Worm (Caenorhabditis elegans) whole organism, L4/young adult: ENCODE results near the gene F43E2.11.
A peak's percentile ranks its signal among the peaks of the same experiment; 100 is the strongest.
"Not testable (repeated sequence)": the region's sequence is repeated elsewhere in the genome, so short reads cannot be mapped to it uniquely, and the experiment has no call there.

ENCODE experiments used
- W03F9.2 ChIP-seq: fragments of 150-350 bp; optimal IDR thresholded peaks from 2 replicates; lab custom pipeline; 2014; ENCODE audit warnings: missing biosample characterization, missing genetic modification characterization
- dao-5 ChIP-seq: sonication (generic microtip); optimal IDR thresholded peaks from 2 replicates; lab custom pipeline; 2016; ENCODE audit warnings: missing genotype, missing genetic modification characterization, moderate library complexity, missing compliant biosample characterization
- him-1 ChIP-seq: sonication (generic microtip); optimal IDR thresholded peaks from 2 replicates; lab custom pipeline; 2016; ENCODE audit warnings: missing genotype, missing genetic modification reagents, missing genetic modification characterization, missing compliant biosample characterization

F43E2.11 gene

DNA sequence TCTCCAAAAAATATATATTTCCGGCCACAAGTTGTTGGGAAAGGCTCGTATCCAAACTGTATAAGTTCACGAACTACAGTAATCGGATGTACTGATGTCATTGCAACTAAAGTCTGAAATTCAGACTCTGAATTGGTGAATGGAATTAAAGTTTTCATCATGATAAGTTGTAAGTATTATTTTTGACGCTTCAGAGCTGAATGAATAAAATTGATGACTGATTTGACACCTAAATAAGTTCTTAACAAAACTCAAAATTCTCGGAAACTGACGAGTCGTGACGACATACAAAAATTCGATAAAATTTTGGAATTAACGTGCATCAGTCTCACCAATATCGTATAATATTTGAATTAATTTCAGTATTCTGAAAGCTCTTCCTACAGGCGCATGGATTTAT lies at the start of gene F43E2.11:
Gene F43E2.11, minus strand, starts transcription at position 101 of the 400 bp plus-strand sequence.
- not testable (repeated sequence) for TF ChIP-seq dao-5; W03F9.2 (tag; lab: Kevin White, UChicago); him-1 (tag; lab: Kevin White, UChicago)

DNA sequence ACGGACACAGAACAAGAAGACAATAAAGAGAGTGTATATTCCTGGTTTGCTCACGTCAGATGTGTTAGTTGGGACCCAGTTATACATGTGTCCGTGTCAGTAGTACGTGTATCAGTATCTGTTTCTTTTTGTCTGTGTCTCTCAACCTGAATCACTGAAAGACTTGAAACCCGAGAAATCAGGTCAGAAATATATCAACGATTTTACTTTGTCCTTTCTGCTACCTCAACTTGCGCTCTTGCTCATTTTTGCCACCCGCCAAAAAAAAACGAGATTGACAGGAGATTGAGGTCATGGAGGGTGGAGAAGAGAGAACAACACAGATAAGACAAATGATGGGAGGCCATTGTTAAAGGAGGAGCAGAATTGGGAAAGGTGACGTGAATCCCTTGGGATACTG lies 49.5 kb upstream of the F43E2.11 start:
- no peak for TF ChIP-seq W03F9.2 (tag; lab: Kevin White, UChicago)
- no peak for TF ChIP-seq dao-5
- TF ChIP-seq him-1 (tag; lab: Kevin White, UChicago): no peak

DNA sequence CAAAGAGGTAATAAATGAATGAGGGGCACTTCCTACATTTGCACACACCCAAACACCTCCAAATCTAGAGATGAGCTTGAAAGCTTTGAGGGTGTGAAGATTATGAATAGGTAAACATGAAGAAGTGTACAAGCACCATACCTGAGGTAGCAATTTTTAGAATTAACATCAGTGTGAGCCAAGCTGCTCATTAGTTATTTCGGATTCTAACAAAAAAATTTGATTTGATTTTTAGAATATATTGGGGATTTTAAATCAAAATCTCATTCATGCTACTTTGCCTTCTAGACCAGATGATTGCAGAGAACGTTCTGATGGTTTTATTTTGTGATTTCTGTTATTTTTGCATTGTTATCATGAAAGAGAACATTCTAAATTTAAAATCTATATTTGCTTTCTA lies 43.7 kb upstream of the F43E2.11 start:
- TF ChIP-seq W03F9.2 (tag; lab: Kevin White, UChicago): no peak
- TF ChIP-seq him-1 (tag; lab: Kevin White, UChicago): no peak
- TF ChIP-seq dao-5: no peak

DNA sequence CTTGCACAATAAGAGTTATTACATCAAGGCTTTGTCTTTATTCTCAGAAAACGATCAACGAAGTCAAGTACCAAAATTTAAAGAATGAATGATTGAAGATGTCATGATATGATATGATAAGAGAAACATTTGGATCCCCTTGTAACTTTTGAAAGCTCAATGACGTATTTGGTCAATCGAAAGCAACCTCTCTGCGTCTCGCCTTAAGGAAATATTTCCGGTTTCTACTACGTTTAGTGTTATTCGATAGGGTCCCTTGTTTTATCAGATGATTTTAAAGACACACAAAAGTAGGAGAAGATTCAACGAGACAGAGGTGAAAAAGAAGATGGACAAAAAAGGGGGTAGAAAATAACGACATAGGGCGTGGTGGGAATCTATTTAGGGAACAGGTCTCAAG lies 43.2 kb upstream of the F43E2.11 start:
- TF ChIP-seq him-1 (tag; lab: Kevin White, UChicago) (no peak), dao-5 (no peak), W03F9.2 (tag; lab: Kevin White, UChicago) (no peak)

DNA sequence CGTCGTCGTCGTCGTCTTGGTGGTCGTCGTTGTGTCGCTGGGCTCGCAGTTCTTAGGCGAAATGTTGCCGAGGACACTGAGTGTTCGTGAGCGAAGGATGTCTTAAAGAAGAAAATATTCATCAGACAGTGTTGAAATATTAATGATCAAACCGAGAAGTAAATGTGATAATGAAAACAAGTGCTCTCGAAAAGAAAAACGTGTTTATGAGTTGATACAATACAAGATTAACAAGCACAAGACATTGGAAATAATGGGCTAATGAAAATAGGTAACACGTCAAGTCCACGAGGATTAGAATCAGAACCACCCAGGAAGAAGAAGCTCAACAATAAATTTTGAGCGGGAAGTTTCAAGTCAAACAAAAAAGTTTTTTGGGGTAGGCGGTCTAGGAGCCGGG lies 41.8 kb upstream of the F43E2.11 start, which contains the start of gene K02A2.5:
Gene K02A2.5, minus strand, starts transcription at position 101 of the 400 bp plus-strand sequence.
- no peak for TF ChIP-seq him-1 (tag; lab: Kevin White, UChicago)
- TF ChIP-seq dao-5: no peak
- TF ChIP-seq W03F9.2 (tag; lab: Kevin White, UChicago): no peak

DNA sequence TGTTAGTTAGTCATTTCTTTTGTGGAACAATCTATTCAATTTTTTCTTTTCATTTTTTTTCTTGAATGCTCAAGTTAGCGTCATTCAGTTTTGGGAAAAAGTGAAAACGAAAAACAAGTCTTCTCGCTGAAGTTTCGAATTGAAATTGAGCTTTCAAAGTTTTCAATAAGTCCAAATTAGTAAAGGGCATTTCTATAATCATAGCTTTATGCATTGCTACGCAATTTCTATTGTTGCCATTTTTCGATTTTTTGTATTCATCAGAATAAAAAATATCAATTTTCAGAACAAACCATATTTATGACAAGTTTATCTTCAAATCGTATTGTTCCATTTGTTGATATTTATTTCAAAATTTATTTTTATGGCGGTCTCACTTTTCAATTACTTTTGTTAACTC lies 38.1 kb upstream of the F43E2.11 start, which contains the start of gene srd-55:
Gene srd-55, plus strand, starts transcription at position 301 of the 400 bp plus-strand sequence.
- no peak for TF ChIP-seq W03F9.2 (tag; lab: Kevin White, UChicago)
- no peak for TF ChIP-seq dao-5
- no peak for TF ChIP-seq him-1 (tag; lab: Kevin White, UChicago)

DNA sequence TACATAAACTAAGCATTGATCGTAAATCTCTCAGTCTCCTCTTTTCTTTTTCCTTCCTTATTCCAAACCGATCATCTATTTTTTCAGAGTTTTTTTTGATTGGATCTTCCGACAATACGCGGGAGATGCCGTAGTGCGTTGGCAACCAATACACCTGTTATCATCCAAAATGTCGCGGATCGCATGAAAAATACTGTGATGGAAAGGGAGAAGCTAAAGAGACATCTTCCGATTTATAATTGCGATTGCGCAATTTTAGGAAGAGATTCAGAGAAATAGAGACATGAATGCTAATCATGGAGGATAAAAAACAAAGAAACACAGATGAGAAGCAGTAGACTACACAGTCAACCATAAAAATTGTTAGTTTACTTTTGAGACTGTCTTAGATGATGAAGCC lies 36.3 kb upstream of the F43E2.11 start:
- TF ChIP-seq W03F9.2 (tag; lab: Kevin White, UChicago): no peak
- TF ChIP-seq dao-5: no peak
- no peak for TF ChIP-seq him-1 (tag; lab: Kevin White, UChicago)

DNA sequence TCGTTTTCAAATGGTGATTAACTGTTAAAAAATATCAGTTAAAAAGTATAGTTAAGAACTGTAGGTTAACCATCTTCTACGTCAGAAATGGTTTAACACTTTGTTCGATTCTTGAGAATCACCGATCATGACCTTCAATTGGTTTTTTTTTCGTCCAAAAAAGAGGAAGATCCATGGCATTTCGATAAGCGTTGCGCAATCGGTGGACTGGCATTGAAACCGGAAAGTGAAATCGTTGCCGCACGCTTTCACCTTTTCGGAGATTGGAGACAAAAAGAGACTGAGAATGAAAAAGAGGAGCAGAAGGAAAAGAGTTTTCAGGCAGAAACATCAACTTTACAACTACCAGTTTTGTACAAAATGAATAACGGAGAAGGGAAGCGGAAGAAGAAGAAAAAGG lies 35.2 kb upstream of the F43E2.11 start:
- no peak for TF ChIP-seq him-1 (tag; lab: Kevin White, UChicago)
- TF ChIP-seq W03F9.2 (tag; lab: Kevin White, UChicago): no peak
- no peak for TF ChIP-seq dao-5

DNA sequence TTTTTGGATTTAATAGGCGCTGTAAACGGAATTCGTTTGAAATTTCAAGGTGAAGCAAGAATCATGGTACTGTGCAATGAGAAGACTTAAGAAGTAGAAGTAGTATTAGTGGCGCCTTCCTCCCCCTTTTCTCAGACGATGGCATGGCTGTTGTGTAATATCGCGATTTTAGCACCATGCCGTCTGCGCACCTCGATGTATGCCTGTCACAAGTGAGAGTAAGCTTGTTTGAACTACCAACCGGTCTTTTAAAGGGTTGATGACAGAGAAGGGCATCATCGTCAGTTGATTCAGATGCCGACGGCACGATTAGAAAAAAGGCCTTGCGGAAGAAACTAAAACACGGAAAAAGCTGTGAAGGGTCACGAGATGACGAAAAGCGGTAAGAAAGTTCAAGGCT lies 33.9 kb upstream of the F43E2.11 start:
- TF ChIP-seq dao-5 (no peak), W03F9.2 (tag; lab: Kevin White, UChicago) (no peak), him-1 (tag; lab: Kevin White, UChicago) (no peak)

DNA sequence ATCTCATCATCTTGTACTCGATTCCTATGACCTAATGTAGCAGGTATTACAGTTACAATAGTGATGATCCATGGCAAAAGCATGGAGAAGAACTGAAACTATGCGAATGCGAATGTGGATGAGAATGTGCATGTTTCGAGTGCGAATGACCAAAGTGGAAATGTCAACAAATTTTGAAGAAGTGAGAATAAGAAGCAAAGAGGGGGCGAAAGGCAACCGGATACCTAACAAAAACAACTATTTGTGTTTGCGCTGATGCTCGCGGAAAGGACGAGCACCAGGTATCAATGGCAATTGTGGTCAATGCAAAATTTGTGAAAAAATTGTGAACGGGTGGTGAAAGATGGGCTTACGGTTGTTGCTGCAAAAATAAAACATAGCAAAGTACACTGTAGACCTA lies 32.5 kb upstream of the F43E2.11 start, which contains the start of gene nas-7:
Gene nas-7, minus strand, starts transcription at position 101 of the 400 bp plus-strand sequence.
- TF ChIP-seq W03F9.2 (tag; lab: Kevin White, UChicago) (no peak), dao-5 (no peak), him-1 (tag; lab: Kevin White, UChicago) (no peak)

DNA sequence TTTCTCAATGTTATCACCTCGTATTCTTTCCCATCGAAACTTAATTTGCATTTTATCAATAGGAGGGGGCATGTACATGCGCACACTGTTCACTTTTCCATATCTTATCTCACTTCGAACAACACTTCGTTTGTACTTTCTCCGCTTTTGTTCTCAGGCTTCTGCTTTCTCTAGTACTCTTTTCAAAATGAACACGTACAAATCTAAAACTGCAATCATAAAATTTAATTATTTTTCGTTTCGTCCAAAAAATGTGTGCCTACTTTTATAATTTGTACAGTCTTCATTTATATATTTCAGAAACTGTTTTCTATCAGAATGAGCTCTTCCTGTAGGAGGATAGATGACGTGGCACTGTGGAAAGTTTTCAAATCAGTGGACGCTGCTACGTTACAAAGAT lies 28.6 kb upstream of the F43E2.11 start, which contains the start of gene C07D10.1:
Gene C07D10.1, plus strand, starts transcription at position 301 of the 400 bp plus-strand sequence.
- no peak for TF ChIP-seq him-1 (tag; lab: Kevin White, UChicago)
- TF ChIP-seq dao-5: no peak
- no peak for TF ChIP-seq W03F9.2 (tag; lab: Kevin White, UChicago)

DNA sequence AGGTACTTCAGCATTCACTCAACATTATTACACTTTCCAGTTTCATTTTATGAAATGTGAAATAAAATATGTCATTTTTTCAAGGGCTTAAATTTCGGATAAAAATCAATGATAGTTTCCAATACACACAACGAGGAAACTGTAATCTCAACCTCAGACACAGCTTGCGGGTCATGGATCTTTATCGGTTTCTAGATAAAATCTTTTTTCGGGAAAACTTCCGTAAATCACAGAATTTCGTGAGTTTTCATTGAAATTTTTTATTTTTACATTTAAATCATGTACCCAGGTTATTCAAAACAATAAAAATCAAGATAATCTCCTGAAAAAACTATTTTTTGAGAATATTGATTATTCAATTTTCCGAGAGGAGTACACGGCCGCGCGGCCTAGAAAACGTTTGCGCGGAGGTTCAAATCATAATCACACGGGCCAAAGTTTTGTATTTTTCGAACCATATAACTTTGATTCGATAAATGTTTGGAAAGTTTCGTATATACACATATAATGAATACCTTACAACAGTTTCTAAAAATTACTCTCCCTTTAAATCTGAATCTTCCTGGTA lies 27.3 kb upstream of the F43E2.11 start:
- TF ChIP-seq him-1 (tag; lab: Kevin White, UChicago): peak; percentile 9
- TF ChIP-seq dao-5: no peak

DNA sequence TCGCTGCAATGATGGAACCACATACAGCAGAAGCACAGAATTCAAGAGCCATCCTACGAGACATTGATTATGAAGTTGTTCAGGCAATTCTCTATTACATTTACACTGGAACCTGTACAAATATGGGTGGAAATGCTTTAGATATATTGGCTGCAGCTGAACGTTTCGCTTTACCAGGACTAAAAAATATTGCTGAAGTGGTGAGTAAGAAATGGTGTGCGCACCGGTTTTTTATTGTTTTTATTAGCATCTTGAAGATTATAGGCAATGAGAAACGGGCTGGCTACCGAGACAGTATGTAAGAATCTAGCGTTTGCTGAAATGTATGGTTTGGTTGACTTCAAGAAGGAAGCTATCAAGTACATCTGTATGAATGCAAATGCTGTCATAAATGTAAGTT lies 26.0 kb upstream of the F43E2.11 start:
- TF ChIP-seq dao-5: no peak
- no peak for TF ChIP-seq W03F9.2 (tag; lab: Kevin White, UChicago)
- TF ChIP-seq him-1 (tag; lab: Kevin White, UChicago): no peak

DNA sequence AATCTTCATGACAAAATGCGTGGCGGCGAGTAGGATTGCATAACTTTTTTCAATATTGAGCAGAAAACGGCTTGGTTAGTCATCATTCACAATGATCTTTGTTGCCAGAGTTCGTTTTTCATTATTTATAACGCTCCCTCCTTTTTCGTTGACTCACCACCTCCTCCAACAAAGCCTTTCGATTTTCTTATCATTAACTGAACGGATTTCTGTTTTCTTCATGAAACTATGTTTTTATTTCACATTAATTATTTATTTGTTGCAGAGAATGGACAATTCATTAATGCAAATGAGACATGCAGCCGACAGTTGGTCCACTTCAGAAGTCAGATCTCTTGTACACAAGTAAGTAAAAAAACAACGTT lies 24.6 kb upstream of the F43E2.11 start, which contains the start of gene bath-44:
Gene bath-44, plus strand, starts transcription at position 266 of the 365 bp plus-strand sequence.
- TF ChIP-seq him-1 (tag; lab: Kevin White, UChicago) (no peak), dao-5 (no peak), W03F9.2 (tag; lab: Kevin White, UChicago) (no peak)
